Worm (Caenorhabditis elegans): Measurements from ENCODE around the gene gtf-2H5.

gtf-2H5 gene

DNA sequence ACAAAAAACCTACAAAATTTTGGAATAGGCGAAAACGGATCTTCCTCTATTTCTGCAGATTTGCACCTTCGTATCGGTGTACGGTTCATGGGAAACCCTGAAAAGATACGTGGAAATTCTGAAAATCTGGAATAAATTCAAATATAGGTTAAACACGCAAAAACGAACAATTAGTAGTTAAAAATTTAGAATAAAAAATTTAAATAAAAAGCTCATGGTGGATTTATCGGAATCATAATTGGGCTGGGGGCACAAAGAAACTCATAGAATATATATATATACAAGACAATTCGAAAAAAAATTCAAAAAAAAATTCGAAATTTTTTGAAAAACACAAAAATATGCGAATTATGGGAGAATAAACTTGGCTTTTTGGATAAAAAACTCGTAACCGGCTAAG, 9.6 kb upstream of the gtf-2H5 start, which contains the start of gene helq-1:
Gene helq-1 (minus strand): TSS at position 101 of the 400 bp plus-strand sequence.
- no peak for TF ChIP-seq nhr-20 (tag; optimal IDR thresholded peaks at IDR 0.05)
- TF ChIP-seq mab-9 (GFP tag; IDR thresholded peaks at IDR 0.05) = no peak
- no peak for TF ChIP-seq unc-30 (tag; optimal IDR thresholded peaks at IDR 0.05)
- no peak for TF ChIP-seq snu-23 (GFP tag; optimal IDR thresholded peaks at IDR 0.05)
- no peak for TF ChIP-seq C34B4.2 (tag; optimal IDR thresholded peaks at IDR 0.05)
- TF ChIP-seq sox-4 (tag; optimal IDR thresholded peaks at IDR 0.05) = no peak
- no peak for TF ChIP-seq efl-1 (optimal IDR thresholded peaks at IDR 0.05)
- no peak for TF ChIP-seq efl-1 (GFP tag; optimal IDR thresholded peaks at IDR 0.05 in 1 of 2)
- TF ChIP-seq zip-4 (GFP tag; optimal IDR thresholded peaks at IDR 0.05) = no peak
- no peak for TF ChIP-seq ceh-63 (GFP tag; optimal IDR thresholded peaks at IDR 0.05)
- no peak for TF ChIP-seq mep-1 (tag; optimal IDR thresholded peaks at IDR 0.05)
- TF ChIP-seq swsn-7 (tag; optimal IDR thresholded peaks at IDR 0.05) = no peak
- no peak for TF ChIP-seq efl-3 (GFP tag; optimal IDR thresholded peaks at IDR 0.05)
- TF ChIP-seq nhr-12 (tag; optimal IDR thresholded peaks at IDR 0.05) = no peak
- no peak for TF ChIP-seq lin-13 (GFP tag; optimal IDR thresholded peaks at IDR 0.05)
- no peak for TF ChIP-seq blmp-1 (tag; optimal IDR thresholded peaks at IDR 0.05)
- no peak for TF ChIP-seq ceh-88 (GFP tag; IDR thresholded peaks at IDR 0.05)
- TF ChIP-seq lin-39 (tag; optimal IDR thresholded peaks at IDR 0.05) = no peak

DNA sequence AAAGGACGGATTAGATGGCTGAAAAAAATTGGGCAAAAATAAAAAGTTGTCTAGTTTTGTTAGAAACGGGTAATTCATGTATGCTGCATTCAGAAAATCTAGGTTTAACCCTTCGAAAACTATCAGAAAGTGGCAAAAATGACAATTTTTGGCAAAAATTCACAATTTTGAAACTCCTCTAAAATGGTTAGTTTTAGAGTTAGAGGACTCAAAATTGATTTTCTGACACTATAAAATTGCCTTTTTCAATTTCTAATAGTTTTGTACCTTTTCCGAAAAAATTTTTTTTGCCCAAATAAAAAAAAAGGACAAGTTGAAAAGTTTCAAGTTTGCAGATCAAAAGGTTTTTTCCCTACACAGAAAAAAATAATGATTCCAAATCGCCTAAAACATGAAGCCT, 812 bp downstream of the gtf-2H5 start:
- TF ChIP-seq lsy-2 (tag; optimal IDR thresholded peaks at IDR 0.05) = no peak
- TF ChIP-seq nhr-12 (tag; optimal IDR thresholded peaks at IDR 0.05) = no peak

DNA sequence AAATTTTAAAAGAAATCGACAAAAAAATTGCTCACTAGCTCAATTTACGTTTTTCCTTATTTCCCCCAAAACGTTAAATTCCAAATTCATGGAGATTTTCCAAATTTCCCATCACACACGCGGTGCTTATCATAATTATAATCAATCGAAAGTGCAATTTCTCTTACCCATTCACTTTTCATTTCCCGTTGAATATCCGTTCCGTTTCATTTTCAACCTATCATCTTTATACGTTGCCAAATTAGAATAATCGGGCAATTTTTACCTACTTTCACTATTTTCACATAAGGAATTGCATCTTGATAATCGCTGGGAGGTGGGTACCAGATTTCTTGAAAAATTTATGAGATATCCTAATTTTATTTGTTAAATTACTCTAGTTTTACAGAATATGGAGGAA, 8.6 kb downstream of the gtf-2H5 start:
- TF ChIP-seq blmp-1 (tag; optimal IDR thresholded peaks at IDR 0.05) = peak; percentile 85
- TF ChIP-seq ceh-88 (GFP tag; IDR thresholded peaks at IDR 0.05) = no peak

- TF ChIP-seq tlp-1 (tag; optimal IDR thresholded peaks at IDR 0.05) (no peak), aly-2 (tag; optimal IDR thresholded peaks at IDR 0.05) (no peak), rnt-1 (tag; optimal IDR thresholded peaks at IDR 0.05) (no peak), ets-5 (GFP tag; IDR thresholded peaks at IDR 0.05) (no peak), mep-1 (tag; optimal IDR thresholded peaks at IDR 0.05) (peak; percentile 51), fkh-4 (tag; optimal IDR thresholded peaks at IDR 0.05; ENCODE audit: borderline replicate concordance) (no peak), zag-1 (tag; optimal IDR thresholded peaks at IDR 0.05) (no peak), sup-37 (GFP tag; optimal IDR thresholded peaks at IDR 0.05) (no peak), nhr-77 (tag; optimal IDR thresholded peaks at IDR 0.05) (no peak), ama-1 (optimal IDR thresholded peaks at IDR 0.05) (no peak), unc-98 (GFP tag; IDR thresholded peaks at IDR 0.05) (no peak), isw-1 (GFP tag; IDR thresholded peaks at IDR 0.05) (no peak), dpl-1 (GFP tag; optimal IDR thresholded peaks at IDR 0.05) (no peak), snpc-4 (tag; optimal IDR thresholded peaks at IDR 0.05) (no peak), fkh-10 (GFP tag; optimal IDR thresholded peaks at IDR 0.05) (no peak), pag-3 (tag; optimal IDR thresholded peaks at IDR 0.05; ENCODE audit: borderline replicate concordance, insufficient read depth) (no peak), efl-3 (GFP tag; optimal IDR thresholded peaks at IDR 0.05) (no peak), ces-1 (GFP tag; optimal IDR thresholded peaks at IDR 0.05) (no peak), ceh-82 (tag; optimal IDR thresholded peaks at IDR 0.05) (no peak), pax-3 (tag; optimal IDR thresholded peaks at IDR 0.05) (no peak), nhr-76 (tag; optimal IDR thresholded peaks at IDR 0.05) (no peak), unc-30 (tag; optimal IDR thresholded peaks at IDR 0.05) (no peak), mef-2 (tag; optimal IDR thresholded peaks at IDR 0.05) (no peak), Y116A8C.19 (tag; optimal IDR thresholded peaks at IDR 0.05; ENCODE audit: borderline replicate concordance) (no peak), nhr-85 (tag) (peak; percentile 88), ztf-4 (tag; optimal IDR thresholded peaks at IDR 0.05) (no peak), unc-62 (GFP tag; optimal IDR thresholded peaks at IDR 0.05) (no peak), jun-1 (tag; optimal IDR thresholded peaks at IDR 0.05) (no peak), nhr-90 (tag; optimal IDR thresholded peaks at IDR 0.05; ENCODE audit: poor library complexity) (no peak), ceh-88 (GFP tag; IDR thresholded peaks at IDR 0.05) (no peak), C34B4.2 (tag; optimal IDR thresholded peaks at IDR 0.05) (no peak), egl-13 (tag; optimal IDR thresholded peaks at IDR 0.05) (no peak), nhr-11 (tag; optimal IDR thresholded peaks at IDR 0.05) (no peak), hpl-2 (GFP tag; optimal IDR thresholded peaks at IDR 0.05) (no peak), sox-4 (tag; optimal IDR thresholded peaks at IDR 0.05) (no peak), mdl-1 (tag; optimal IDR thresholded peaks at IDR 0.05) (peak in 1 of 2 experiments; percentile 26)
Measured at ce11 chrIII:564786-565185, 12.6 kb downstream of the gtf-2H5 start.

Measured in whole organism, L1 larva.